Fruit fly (Drosophila melanogaster) ovary, adult (tissue): Measurements from ENCODE around the gene MRG15.
A peak's percentile ranks its signal among the peaks of the same experiment; 100 is the strongest.

Experiments used
- CG17801 ChIP-seq: fragments of 200-800 bp; optimal IDR thresholded peaks from 2 replicates; lab custom pipeline; 2019; ENCODE audit warnings: missing biosample characterization, mild to moderate bottlenecking, missing genetic modification characterization, moderate library complexity; ENCODE audit not compliant: partially characterized antibody

Gene MRG15

DNA sequence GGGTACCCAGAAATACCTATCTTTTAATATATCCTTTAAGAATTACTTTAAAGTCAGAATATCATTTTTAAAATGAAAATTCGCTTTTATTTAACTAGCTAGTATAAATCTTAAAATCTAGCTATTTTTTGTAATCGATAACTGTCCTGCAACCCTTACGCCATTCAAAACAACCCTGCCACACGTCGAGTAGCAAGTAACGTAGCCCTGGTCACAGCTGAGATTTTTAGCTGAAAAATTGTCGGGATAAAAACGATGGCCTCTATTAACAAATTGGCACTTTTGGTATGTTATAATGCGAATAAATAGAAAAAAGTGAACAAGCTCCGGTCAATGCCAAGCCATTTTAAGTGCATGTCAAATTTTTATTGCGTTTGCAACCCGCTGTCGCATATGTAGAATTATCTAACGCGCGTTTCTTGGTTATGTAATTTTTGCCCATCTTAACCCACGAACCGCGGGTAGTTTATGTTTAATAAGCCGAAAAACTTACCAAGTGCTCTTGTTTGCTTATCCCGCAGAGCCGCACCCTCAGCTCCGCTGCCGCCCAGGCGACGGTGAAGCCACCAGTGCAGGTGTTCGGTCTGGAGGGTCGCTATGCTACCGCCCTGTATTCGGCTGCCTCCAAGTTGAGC is 12.4 kb downstream of the MRG15 start, which contains the start of gene ATPsynO:
TSS of gene ATPsynO (plus strand) at position 186 of the 635 bp plus-strand sequence.
- peak; percentile 54 for TF ChIP-seq CG17801 (GFP tag; lab: Kevin White, UChicago)

DNA sequence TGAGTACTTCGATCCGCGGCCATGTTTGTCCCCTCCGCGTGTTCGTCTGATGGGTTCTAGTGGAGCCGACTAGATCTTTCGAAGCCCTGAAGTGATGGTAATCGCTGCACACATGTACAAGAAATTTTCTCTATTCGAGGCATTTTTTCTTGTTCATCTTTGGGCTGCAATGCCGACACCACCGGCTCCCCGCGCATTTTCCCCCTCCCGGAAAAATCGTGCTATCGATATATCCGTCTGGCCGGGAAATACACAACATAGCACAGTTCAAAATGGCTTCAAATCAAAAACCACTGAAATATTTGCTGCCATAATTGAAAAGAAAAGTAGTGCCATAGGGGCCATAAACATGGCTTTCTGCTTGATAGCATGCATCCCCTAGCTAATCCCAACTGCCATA is 14.0 kb downstream of the MRG15 start:
- no peak for TF ChIP-seq CG17801 (GFP tag; lab: Kevin White, UChicago)

DNA sequence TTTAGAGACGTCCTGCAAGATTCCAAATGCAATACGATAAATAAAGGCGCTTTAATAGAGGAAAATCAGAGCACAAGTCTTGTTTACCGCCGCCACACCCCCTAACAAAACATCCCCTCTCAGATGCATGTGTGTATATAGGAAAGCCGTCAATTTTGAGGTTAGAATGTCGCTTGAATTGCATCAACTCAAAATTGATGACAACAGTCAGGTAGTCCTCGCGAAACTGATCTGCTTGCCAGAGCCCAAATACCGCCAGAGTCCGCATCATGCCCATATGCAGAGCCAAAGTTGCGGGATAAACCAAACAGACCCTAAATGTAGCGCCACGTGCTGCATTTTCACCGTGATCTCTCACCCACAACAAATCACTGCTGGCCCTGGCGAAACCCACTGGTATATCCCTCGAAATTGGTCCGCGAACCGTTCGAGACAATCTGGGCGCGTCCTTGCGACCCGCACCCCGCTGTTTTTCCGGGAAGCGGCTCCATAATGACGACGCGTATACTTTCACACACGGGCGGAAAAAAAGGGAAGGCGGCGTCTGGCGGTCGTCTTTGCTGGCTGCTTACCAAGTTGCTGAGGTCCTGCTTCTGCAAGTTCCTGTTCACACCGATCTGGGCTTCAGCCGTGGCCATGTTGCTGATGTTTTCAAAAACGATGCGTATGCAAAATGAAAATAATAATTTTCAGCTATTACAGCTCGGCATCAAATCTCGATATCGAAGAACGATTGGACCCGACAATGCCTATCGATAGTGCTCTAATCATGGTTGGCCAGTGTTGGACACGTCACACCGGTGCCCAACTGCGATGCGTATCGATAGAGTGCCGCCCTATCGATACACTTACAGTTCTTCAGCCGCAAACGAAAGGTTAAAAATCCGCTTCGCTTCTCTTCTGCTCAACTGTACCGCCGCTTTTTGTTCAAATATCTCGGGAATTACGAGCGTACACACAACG is 14.9 kb downstream of the MRG15 start, which contains the start of the genes eIF2gamma and Set:
TSS of gene eIF2gamma (minus strand) at position 749 of the 963 bp plus-strand sequence.
TSS of gene Set (plus strand) at position 843 of the 963 bp plus-strand sequence.
- TF ChIP-seq CG17801 (GFP tag; lab: Kevin White, UChicago), result peak; percentile 38

DNA sequence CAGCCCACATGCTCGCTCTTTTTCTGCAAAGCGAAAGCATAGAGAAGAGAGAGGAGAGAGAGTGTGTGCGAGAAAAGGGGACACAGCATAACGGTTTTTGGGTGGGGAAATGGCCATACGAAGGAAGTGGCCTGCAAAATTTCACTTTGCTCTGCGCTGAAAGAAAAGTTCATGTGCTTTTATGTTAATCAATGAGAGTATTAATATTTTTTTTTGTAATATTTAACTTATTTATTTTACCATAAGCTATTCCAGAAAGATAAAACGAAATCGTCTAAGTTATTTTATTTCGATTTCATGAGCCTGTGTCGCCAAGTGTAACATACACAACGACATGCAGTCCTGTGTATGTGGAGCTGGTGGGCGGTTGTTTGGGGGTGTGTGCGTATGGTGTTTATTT is 27.5 kb downstream of the MRG15 start:
- no peak for TF ChIP-seq CG17801 (GFP tag; lab: Kevin White, UChicago)

DNA sequence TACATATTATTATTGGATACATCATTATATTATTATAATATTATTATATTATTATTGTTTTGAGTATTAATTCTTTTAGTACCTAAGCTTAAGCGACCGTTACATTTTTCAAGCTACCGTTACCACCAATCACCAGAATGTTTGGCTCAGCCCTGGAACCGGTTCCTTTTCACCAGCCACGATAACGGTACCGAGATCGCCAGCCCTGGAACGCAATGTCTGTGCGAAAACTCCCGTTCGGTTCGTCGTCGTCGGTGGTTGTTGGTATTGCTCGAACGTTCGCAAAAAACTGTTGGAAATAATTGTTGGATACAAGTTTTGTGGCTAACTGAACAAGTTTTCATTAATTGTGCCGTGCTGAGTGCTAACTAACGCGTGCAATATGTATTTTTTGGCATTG is 28.2 kb downstream of the MRG15 start, which contains the start of gene CG42404:
TSS of gene CG42404 (plus strand) at position 360 of the 400 bp plus-strand sequence.
- TF ChIP-seq CG17801 (GFP tag; lab: Kevin White, UChicago), result no peak

DNA sequence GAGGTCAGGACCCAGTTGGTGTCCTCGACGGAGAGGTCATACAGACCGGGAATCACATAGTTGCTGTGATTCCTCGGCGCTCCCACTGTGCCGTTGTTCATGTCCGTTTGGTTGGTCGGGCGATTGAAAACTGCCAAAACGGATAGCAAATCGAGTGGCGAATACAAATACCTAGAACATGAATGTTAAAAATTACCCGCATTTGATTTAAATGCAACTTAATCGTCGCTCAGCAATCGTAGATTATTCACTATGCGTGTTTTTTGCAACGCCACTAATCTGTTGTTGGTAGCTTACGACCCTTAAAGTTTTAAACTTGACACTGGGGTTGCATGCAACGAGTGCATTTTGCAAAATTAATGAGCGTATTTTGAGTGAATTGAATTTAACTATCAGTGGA is 28.9 kb downstream of the MRG15 start, which contains the start of gene Amt:
TSS of gene Amt (minus strand) at position 101 of the 400 bp plus-strand sequence.
- TF ChIP-seq CG17801 (GFP tag; lab: Kevin White, UChicago), result no peak

DNA sequence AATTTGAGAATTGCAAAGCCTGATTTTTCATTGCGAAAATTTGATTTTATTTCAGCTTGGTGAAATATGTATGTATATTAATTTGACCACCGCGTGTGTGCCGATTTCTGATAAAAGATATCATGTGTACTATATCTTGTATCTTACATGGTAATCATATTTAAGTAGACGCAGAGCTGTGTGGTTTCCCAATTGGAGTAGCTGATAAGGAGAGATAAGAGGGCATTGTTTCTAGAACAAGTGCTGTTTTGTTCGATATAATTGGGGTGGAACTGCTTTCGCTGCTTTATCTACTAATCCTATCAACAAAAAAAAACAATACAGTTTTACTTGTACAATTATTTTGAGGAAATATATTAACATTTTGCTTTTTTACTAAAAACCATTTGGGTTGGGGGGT is 31.3 kb downstream of the MRG15 start:
- no peak for TF ChIP-seq CG17801 (GFP tag; lab: Kevin White, UChicago)

DNA sequence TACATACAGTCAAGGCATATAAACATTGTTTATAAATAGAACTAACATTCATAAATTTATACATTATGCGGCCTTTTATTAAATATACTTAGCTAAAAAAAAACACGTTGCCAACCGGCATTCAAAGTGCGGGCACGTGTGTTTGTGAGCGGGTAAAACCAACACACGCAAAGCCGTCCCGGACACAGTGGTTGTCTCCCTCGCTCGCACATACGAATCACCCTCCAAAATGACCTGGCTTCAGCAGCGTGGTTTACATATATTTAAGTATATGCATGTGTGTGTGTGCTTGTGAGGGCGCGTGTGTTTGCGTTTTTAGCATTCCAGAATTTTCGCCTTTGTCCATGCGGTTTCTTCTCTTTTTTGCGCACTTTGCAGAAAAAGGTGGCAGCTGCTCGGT is 34.5 kb downstream of the MRG15 start:
- TF ChIP-seq CG17801 (GFP tag; lab: Kevin White, UChicago), result no peak

DNA sequence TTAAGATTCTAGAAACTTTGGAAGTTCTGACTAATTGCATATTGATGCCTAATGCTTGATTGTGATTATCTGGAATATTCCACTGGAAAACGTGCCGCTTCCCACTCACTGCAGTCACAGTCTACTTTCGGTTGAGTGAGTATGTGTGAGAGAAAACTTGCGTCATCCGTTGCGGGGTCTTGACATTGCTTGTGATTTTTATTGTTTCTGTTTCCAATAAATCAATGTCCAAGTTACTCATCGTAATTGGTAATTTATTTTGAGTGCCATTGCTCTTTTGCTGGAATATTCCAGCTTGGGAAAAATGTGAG is 34.9 kb downstream of the MRG15 start:
- TF ChIP-seq CG17801 (GFP tag; lab: Kevin White, UChicago), result no peak

DNA sequence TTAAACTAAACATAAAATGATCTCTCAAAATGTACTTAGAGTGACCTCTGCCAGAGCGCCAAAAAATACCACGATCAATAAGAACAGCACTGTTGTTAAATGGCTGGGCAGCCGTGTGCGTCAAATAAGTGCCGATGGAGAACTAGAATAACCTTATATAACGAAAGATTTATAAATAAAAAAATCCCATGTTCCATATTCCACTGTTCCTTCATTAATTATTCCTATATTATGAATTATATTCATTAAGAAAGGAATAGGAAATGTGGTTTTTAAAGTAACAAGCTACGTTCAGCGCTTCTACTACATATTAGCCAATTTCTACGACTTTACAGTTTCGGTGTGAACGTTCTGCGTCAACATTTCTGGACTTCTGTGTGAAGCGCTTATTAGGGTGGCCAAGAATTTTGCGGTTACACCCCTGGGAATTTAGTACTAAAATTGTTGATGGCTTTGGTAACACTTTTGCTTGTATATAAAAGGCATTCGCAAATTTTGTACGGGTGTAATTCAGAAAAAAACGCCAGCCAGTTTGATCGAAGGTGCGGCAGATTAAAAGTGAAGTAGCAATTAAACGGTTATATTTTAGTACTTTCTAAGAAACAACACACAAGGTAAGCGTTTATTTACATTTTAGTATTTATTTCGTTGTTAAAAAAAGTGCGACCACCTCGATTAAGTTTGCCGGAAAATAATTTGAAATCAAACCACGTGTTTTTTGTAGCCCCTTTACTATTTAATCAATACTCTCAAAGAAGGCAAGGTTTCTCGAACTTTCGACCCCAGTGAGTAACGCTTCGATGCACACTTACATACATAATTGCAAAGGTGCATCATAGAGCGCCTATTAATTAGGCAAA is 35.5 kb downstream of the MRG15 start, which contains the start of the genes tefu and Hsc70-4:
TSS of gene tefu (minus strand) at position 51 of the 860 bp plus-strand sequence.
TSS of gene Hsc70-4 (plus strand) at position 502 of the 860 bp plus-strand sequence.
- peak; percentile 50 for TF ChIP-seq CG17801 (GFP tag; lab: Kevin White, UChicago)

DNA sequence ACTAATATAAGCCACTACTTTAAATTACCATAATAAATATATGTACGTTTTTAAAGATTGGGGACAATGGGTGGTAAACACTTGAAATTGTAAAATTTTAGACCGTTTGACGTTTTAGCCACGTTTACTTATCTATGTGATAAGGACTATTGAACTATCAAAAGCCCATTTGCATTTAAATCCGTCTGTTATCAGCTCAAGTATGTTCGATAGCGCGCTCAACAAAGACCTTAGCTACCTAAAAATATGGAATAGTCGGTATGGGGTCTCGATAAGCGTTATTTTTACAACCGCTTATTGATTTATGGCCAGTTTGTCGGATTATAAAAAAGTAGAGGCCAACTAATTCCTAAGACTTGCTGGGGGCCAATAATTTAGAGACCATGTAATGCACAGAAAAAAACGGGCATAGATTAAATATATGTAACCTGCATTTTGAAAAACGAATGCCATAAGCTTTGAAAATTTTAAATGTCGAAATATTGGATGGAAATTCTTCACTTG is 46.2 kb downstream of the MRG15 start:
- TF ChIP-seq CG17801 (GFP tag; lab: Kevin White, UChicago), result no peak

DNA sequence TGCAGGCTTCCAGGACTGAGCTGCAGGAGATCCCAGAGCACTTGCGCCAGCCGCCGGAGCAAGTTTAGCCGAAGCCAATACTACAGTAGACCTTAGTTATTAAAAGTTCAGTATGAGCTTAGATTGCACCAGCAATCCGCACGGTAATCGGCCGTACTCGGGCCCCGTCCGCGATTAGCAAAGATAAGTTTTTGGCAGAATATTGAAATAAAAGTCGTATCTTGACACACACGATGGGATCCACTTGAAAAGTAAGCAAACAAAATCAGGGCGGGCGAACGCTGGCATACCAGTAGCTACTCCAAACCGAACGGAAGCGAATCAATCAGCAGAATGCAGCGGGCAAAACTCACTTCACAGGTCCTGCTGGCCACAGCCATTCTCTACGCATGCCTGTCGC is 47.6 kb downstream of the MRG15 start, which contains the start of gene CG34316:
TSS of gene CG34316 (plus strand) at position 301 of the 400 bp plus-strand sequence.
- no peak for TF ChIP-seq CG17801 (GFP tag; lab: Kevin White, UChicago)

DNA sequence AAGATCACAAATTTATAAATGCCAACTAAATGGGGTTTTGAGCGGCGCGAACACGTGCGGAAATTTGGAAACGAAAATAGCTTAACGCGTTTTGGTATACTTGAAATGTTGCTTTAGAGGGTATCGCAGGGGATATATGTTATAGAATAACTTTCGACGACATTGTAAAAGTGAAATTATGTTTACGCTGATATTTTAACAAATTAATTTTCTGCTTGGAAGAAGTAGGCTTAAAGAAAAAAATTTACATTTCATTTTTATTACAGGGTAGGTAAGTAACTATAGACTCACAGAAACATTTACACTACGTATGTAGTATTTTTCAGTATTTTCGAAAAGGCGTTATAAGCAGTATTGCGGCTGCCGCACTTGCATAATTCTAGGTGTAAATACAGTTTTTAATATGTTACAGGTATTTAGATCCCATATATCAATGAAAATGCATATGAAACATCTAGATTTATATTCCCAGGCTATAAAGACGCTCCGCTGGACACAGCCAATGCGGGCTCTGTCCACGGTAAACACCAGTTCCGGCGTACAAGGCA is 48.5 kb downstream of the MRG15 start, which contains the start of the genes Art3 and mRpS10:
TSS of gene Art3 (minus strand) at position 80 of the 548 bp plus-strand sequence.
TSS of gene mRpS10 (plus strand) at position 337 of the 548 bp plus-strand sequence.
- peak; percentile 100 for TF ChIP-seq CG17801 (GFP tag; lab: Kevin White, UChicago)
